Worm (Caenorhabditis elegans): Measurements from ENCODE around the gene exc-12.

DNA sequence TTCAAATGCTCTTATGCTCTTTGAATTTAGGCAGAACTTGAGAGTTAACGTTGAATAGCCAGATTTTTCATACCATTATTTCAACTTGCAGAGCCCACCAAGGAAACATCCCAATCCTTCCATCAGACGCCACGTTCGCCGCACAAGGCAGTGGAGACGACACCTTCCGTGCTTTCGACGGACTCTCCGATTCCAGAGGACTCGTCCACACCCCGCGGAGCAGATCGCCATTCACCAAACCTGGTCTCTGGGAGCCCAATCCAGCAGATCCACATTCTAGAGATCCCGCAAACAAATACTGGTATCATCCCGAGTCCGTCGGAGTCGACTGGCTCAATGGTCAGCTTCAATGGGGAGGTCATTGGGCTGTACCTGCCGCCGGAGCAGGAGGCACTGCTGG lies 9.8 kb upstream of the exc-12 start:
- TF ChIP-seq dao-5 (tag; optimal IDR thresholded peaks at IDR 0.05) (no peak), him-1 (tag; optimal IDR thresholded peaks at IDR 0.05) (no peak), W03F9.2 (tag; optimal IDR thresholded peaks at IDR 0.05) (no peak)

Measured in whole organism, L4/young adult.